Fruit fly (Drosophila melanogaster): ENCODE results near the gene CG15370.

- TF ChIP-seq luna (GFP tag; optimal IDR thresholded peaks at IDR 0.05) (no peak), CG14667 (GFP tag; IDR thresholded peaks at IDR 0.05) (no peak), CG32532 (GFP tag; IDR thresholded peaks at IDR 0.05) (no peak), corto (GFP tag; optimal IDR thresholded peaks at IDR 0.05) (no peak), CG11085 (GFP tag; IDR thresholded peaks at IDR 0.05) (no peak), CG3838 (GFP tag; optimal IDR thresholded peaks at IDR 0.05) (no peak), NC2β (GFP tag; optimal IDR thresholded peaks at IDR 0.05) (no peak), zfh2 (GFP tag; optimal IDR thresholded peaks at IDR 0.05) (no peak), ap (GFP tag; IDR thresholded peaks at IDR 0.05) (no peak), mirr (GFP tag; optimal IDR thresholded peaks at IDR 0.05) (no peak), CG42726 (GFP tag; IDR thresholded peaks at IDR 0.05; ENCODE audit: partially characterized antibody) (no peak), da (GFP tag; optimal IDR thresholded peaks at IDR 0.05) (no peak)
Observed at dm6 chrX:9214576-9214975, 10.7 kb upstream of the CG15370 start, which contains the start of gene Obp8a.
